Fruit fly (Drosophila melanogaster) whole organism, wandering third instar larva: ENCODE results near the gene CG14543.

ENCODE experiments used
- Abd-B ChIP-seq: fragments of >200 bp; optimal IDR thresholded peaks from 2 replicates; lab custom pipeline; 2017; ENCODE audit warnings: missing biosample characterization, missing genetic modification characterization
- CG32264 ChIP-seq: fragments of 200-800 bp; sonication (Bioruptor generic); optimal IDR thresholded peaks from 2 replicates; lab custom pipeline; 2016; ENCODE audit warnings: missing biosample characterization, missing genetic modification characterization
- CG9705 ChIP-seq: fragments of 200-800 bp; sonication (Bioruptor generic); optimal IDR thresholded peaks from 2 replicates; lab custom pipeline; 2018; ENCODE audit warnings: missing biosample characterization, mild to moderate bottlenecking, missing genetic modification characterization
- CrebA ChIP-seq: fragments of 200-800 bp; sonication (Bioruptor generic); optimal IDR thresholded peaks from 2 replicates; lab custom pipeline; 2016; ENCODE audit warnings: missing biosample characterization, mild to moderate bottlenecking, missing genetic modification characterization, borderline replicate concordance
- Dfd ChIP-seq: fragments of >200 bp; optimal IDR thresholded peaks from 2 replicates; lab custom pipeline; 2017; ENCODE audit warnings: missing biosample characterization, missing genetic modification characterization
- Dif ChIP-seq: fragments of 200-275, 200-300 bp; sonication (Bioruptor generic); optimal IDR thresholded peaks from 2 replicates; lab custom pipeline; 2018; ENCODE audit warnings: missing biosample characterization, missing genetic modification characterization; ENCODE audit not compliant: partially characterized antibody
- GATAd ChIP-seq: sonication (Bioruptor generic); optimal IDR thresholded peaks from 2 replicates; lab custom pipeline; 2016; ENCODE audit warnings: missing biosample characterization, missing genetic modification characterization
- HLH106 ChIP-seq: fragments of 200-800 bp; optimal IDR thresholded peaks from 3 replicates; lab custom pipeline; 2019; ENCODE audit warnings: missing biosample characterization, mild to moderate bottlenecking, missing genetic modification characterization, moderate library complexity
- Hnf4 ChIP-seq: fragments of 200-800 bp; sonication (Bioruptor generic); optimal IDR thresholded peaks from 2 replicates; lab custom pipeline; 2016; ENCODE audit warnings: missing biosample characterization, mild to moderate bottlenecking, missing genetic modification characterization
- Hr78 ChIP-seq: fragments of >200 bp; optimal IDR thresholded peaks from 2 replicates; lab custom pipeline; 2017; ENCODE audit warnings: missing biosample characterization, missing genetic modification characterization
- Hr83 ChIP-seq: fragments of 200-300 bp; sonication (Bioruptor generic); optimal IDR thresholded peaks from 2 replicates; lab custom pipeline; 2016; ENCODE audit warnings: missing biosample characterization, mild to moderate bottlenecking, missing genetic modification characterization, moderate library complexity; ENCODE audit not compliant: poor library complexity, severe bottlenecking
- Jra ChIP-seq: sonication (Bioruptor generic); optimal IDR thresholded peaks from 2 replicates; lab custom pipeline; 2016; ENCODE audit warnings: missing biosample characterization, missing genetic modification characterization
- Mio ChIP-seq: sonication (Bioruptor generic); optimal IDR thresholded peaks from 2 replicates; lab custom pipeline; 2016; ENCODE audit warnings: missing biosample characterization, missing genetic modification characterization
- Myc ChIP-seq: fragments of >200 bp; optimal IDR thresholded peaks from 2 replicates; lab custom pipeline; 2017
- N ChIP-seq: fragments of >200 bp; optimal IDR thresholded peaks from 2 replicates; lab custom pipeline; 2018; ENCODE audit warnings: missing biosample characterization, missing external identifiers, missing genetic modification characterization
- OdsH ChIP-seq: fragments of 200-800 bp; sonication (Bioruptor generic); optimal IDR thresholded peaks from 2 replicates; lab custom pipeline; 2016; ENCODE audit warnings: missing biosample characterization, mild to moderate bottlenecking, missing genetic modification characterization
- Rel ChIP-seq, 2 experiments: fragments of 200-800 bp; sonication (Bioruptor generic) in 1 of 2; optimal IDR thresholded peaks; 2 replicates in 1 of 2; 3 replicates in 1 of 2; lab custom pipeline; 2016 to 2019; ENCODE audit warnings: mild to moderate bottlenecking in 2 of 2, missing biosample characterization in 2 of 2, missing genetic modification characterization in 2 of 2, moderate library complexity in 1 of 2
- Sp1 ChIP-seq: fragments of 200-800 bp; sonication (Bioruptor generic); optimal IDR thresholded peaks from 3 replicates; lab custom pipeline; 2019; ENCODE audit warnings: missing biosample characterization, mild to moderate bottlenecking, missing genetic modification characterization, moderate library complexity
- Vsx2 ChIP-seq: fragments of 200-300, 225-300 bp; sonication (Bioruptor generic); optimal IDR thresholded peaks from 2 replicates; lab custom pipeline; 2018; ENCODE audit warnings: missing biosample characterization, missing genetic modification characterization; ENCODE audit not compliant: partially characterized antibody
- br ChIP-seq: fragments of 200-800 bp; sonication (Bioruptor generic); optimal IDR thresholded peaks from 2 replicates; lab custom pipeline; 2016; ENCODE audit warnings: missing biosample characterization, missing genetic modification characterization
- brk ChIP-seq: fragments of 200-800 bp; sonication (Bioruptor generic); optimal IDR thresholded peaks from 2 replicates; lab custom pipeline; 2016; ENCODE audit warnings: missing biosample characterization, mild to moderate bottlenecking, missing genetic modification characterization
- dl ChIP-seq, 2 experiments: fragments of 175-275, 200-275 bp in 1 of 2; fragments of 200-275 bp in 1 of 2; sonication (Bioruptor generic); optimal IDR thresholded peaks; lab custom pipeline; 2018; ENCODE audit warnings: mild to moderate bottlenecking in 2 of 2, missing biosample characterization in 2 of 2, missing genetic modification characterization in 2 of 2, moderate library complexity in 2 of 2; ENCODE audit not compliant: partially characterized antibody in 2 of 2, insufficient read depth in 1 of 2
- dmrt93B ChIP-seq: fragments of 200-800 bp; sonication (Bioruptor generic); optimal IDR thresholded peaks from 2 replicates; lab custom pipeline; 2018; ENCODE audit warnings: missing biosample characterization, mild to moderate bottlenecking, missing genetic modification characterization
- dsf ChIP-seq: sonication (Bioruptor generic); optimal IDR thresholded peaks from 2 replicates; lab custom pipeline; 2016; ENCODE audit warnings: missing biosample characterization, missing genetic modification characterization, borderline replicate concordance
- ey ChIP-seq: fragments of 200-800 bp; sonication (Bioruptor generic); optimal IDR thresholded peaks from 2 replicates; lab custom pipeline; 2016; ENCODE audit warnings: missing biosample characterization, missing genetic modification characterization
- foxo ChIP-seq, 2 experiments: fragments of 200-800 bp; sonication (Bioruptor generic); optimal IDR thresholded peaks; 2 replicates in 1 of 2; 3 replicates in 1 of 2; lab custom pipeline; 2016 to 2017; ENCODE audit warnings: missing biosample characterization in 2 of 2, missing genetic modification characterization in 2 of 2
- fru ChIP-seq: fragments of 200-800 bp; sonication (Bioruptor generic); optimal IDR thresholded peaks from 3 replicates; lab custom pipeline; 2016; ENCODE audit warnings: missing biosample characterization, mild to moderate bottlenecking, missing genetic modification characterization
- h ChIP-seq: fragments of 200-800 bp; sonication (Bioruptor generic); optimal IDR thresholded peaks from 3 replicates; lab custom pipeline; 2016; ENCODE audit warnings: missing biosample characterization, mild to moderate bottlenecking, missing genetic modification characterization
- jim ChIP-seq: fragments of 175-275, 200-325 bp; sonication (Bioruptor generic); optimal IDR thresholded peaks from 2 replicates; lab custom pipeline; 2016; ENCODE audit warnings: missing biosample characterization, mild to moderate bottlenecking, missing genetic modification characterization
- lola ChIP-seq: fragments of >200 bp; optimal IDR thresholded peaks from 2 replicates; lab custom pipeline; 2017; ENCODE audit warnings: missing biosample characterization, missing genetic modification characterization
- pan ChIP-seq: fragments of >200 bp; optimal IDR thresholded peaks from 2 replicates; lab custom pipeline; 2017
- psq ChIP-seq: fragments of 200-800 bp; sonication (Bioruptor generic); optimal IDR thresholded peaks from 3 replicates; lab custom pipeline; 2017; ENCODE audit warnings: missing biosample characterization, mild to moderate bottlenecking, missing genetic modification characterization, moderate library complexity
- rgr ChIP-seq: fragments of 200-800 bp; sonication (Bioruptor generic); optimal IDR thresholded peaks from 3 replicates; lab custom pipeline; 2016; ENCODE audit warnings: missing biosample characterization, mild to moderate bottlenecking, missing genetic modification characterization
- sage ChIP-seq: fragments of 200-800 bp; sonication (Bioruptor generic); optimal IDR thresholded peaks from 2 replicates; lab custom pipeline; 2016; ENCODE audit warnings: missing biosample characterization, mild to moderate bottlenecking, missing genetic modification characterization
- sv ChIP-seq: fragments of 200-800 bp; sonication (Bioruptor generic); optimal IDR thresholded peaks from 3 replicates; lab custom pipeline; 2016; ENCODE audit warnings: missing biosample characterization, missing genetic modification characterization
- tai ChIP-seq: sonication (Bioruptor generic); optimal IDR thresholded peaks from 2 replicates; lab custom pipeline; 2016; ENCODE audit warnings: missing biosample characterization, missing genetic modification characterization
- usp ChIP-seq: fragments of >200 bp; optimal IDR thresholded peaks from 2 replicates; lab custom pipeline; 2017; ENCODE audit warnings: missing biosample characterization, missing genetic modification characterization
- woc ChIP-seq: sonication (Bioruptor generic); optimal IDR thresholded peaks from 2 replicates; lab custom pipeline; 2016; ENCODE audit warnings: missing biosample characterization, mild to moderate bottlenecking, missing genetic modification characterization

Gene CG14543

DNA sequence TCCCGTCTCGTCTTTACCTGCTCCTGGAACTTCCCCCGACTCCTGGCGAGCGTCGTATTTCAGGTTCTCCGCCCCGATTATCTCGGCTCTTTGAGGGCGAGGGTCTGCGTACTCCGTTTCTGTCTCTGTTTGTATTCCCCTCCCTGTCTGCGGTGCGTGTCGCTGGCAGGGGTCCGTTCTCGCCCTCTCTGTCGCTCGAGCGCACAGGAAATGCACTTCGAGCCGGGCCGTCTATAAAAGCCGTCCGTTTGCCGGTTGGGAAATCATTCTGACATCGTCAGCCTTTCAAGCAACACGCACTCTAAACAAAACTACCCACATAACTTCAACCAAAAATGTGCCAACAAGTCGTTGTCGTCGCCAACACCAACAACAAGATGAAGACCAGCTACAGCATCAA lies 45.8 kb upstream of the CG14543 start:
- TF ChIP-seq Mio (GFP tag; lab: Kevin White, UChicago) (no peak), Hnf4 (GFP tag; lab: Kevin White, UChicago) (no peak), dmrt93B (GFP tag; lab: Kevin White, UChicago) (no peak), psq (GFP tag; lab: Kevin White, UChicago) (no peak), CG32264 (GFP tag; lab: Kevin White, UChicago) (no peak), Hr83 (GFP tag; lab: Kevin White, UChicago) (peak; percentile 2), ey (no peak), foxo (GFP tag; optimal IDR thresholded peaks at IDR 0.05; lab: Kevin White, UChicago) (no peak), N (GFP tag; lab: Kevin White, UChicago) (no peak), brk (GFP tag; lab: Kevin White, UChicago) (no peak), HLH106 (tag; lab: Kevin White, UChicago) (no peak), Vsx2 (peak; percentile 44), rgr (GFP tag; lab: Kevin White, UChicago) (no peak), Sp1 (GFP tag; lab: Kevin White, UChicago) (peak; percentile 17), fru (GFP tag; lab: Kevin White, UChicago) (peak; percentile 28), CG9705 (no peak), CrebA (GFP tag; lab: Kevin White, UChicago) (peak; percentile 33), tai (GFP tag; lab: Kevin White, UChicago) (no peak), Abd-B (no peak), br (GFP tag; lab: Kevin White, UChicago) (peak; percentile 11), dsf (GFP tag; lab: Kevin White, UChicago) (no peak), sv (GFP tag; lab: Kevin White, UChicago) (no peak), Hr78 (GFP tag; lab: Kevin White, UChicago) (no peak), pan (lab: Kevin White, UChicago) (no peak), usp (GFP tag; lab: Kevin White, UChicago) (no peak), Rel (GFP tag; optimal IDR thresholded peaks at IDR 0.05; lab: Kevin White, UChicago) (no peak), Rel (tag; optimal IDR thresholded peaks at IDR 0.05; lab: Kevin White, UChicago) (peak; percentile 40), sage (GFP tag; lab: Kevin White, UChicago) (no peak), dl (GFP tag; optimal IDR thresholded peaks at IDR 0.05; lab: Kevin White, UChicago; ENCODE audit: insufficient read depth in 1 of 2, partially characterized antibody in 2 of 2) (no peak), Myc (lab: Kevin White, UChicago) (no peak), GATAd (GFP tag; lab: Kevin White, UChicago) (no peak), Dif (GFP tag; lab: Kevin White, UChicago) (peak; percentile 57), lola (no peak), h (GFP tag; lab: Kevin White, UChicago) (no peak), jim (GFP tag; lab: Kevin White, UChicago) (no peak), woc (GFP tag; lab: Kevin White, UChicago) (peak; percentile 8), Jra (GFP tag; lab: Kevin White, UChicago) (no peak), OdsH (GFP tag; lab: Kevin White, UChicago) (no peak), Dfd (GFP tag; lab: Kevin White, UChicago) (no peak)
- TF ChIP-seq, all 38 proteins: peak for 9

DNA sequence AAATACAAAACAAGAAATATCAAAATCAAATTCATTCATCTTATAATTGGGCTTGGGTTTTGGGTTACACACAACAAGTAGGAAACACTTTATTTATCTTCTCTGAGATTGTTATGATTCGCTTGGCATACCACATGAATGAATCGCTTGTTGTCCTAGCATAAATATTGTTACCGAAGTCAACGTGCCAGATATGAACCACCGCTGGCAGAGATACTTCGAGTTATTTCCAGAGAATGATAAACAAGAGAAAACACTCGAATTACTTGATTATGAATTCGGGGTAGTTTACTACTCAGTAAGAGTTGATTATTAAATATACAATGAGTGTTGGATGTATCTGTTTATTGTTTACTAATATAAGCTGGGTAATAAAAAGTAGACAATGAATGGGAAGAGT lies 44.9 kb upstream of the CG14543 start:
- TF ChIP-seq Vsx2 (no peak), usp (GFP tag; lab: Kevin White, UChicago) (no peak), foxo (GFP tag; optimal IDR thresholded peaks at IDR 0.05; lab: Kevin White, UChicago) (no peak), Hr83 (GFP tag; lab: Kevin White, UChicago) (no peak), pan (lab: Kevin White, UChicago) (no peak), rgr (GFP tag; lab: Kevin White, UChicago) (no peak), dmrt93B (GFP tag; lab: Kevin White, UChicago) (no peak), HLH106 (tag; lab: Kevin White, UChicago) (no peak), sv (GFP tag; lab: Kevin White, UChicago) (no peak), Dif (GFP tag; lab: Kevin White, UChicago) (no peak), Myc (lab: Kevin White, UChicago) (no peak), Jra (GFP tag; lab: Kevin White, UChicago) (no peak), dl (GFP tag; optimal IDR thresholded peaks at IDR 0.05; lab: Kevin White, UChicago; ENCODE audit: insufficient read depth in 1 of 2, partially characterized antibody in 2 of 2) (no peak), OdsH (GFP tag; lab: Kevin White, UChicago) (no peak)
